Worm (Caenorhabditis elegans) whole organism, L3 larva: ENCODE measurements around the gene gcy-7.
A peak's percentile ranks its signal among the peaks of the same experiment; 100 is the strongest.

Source experiments
- elt-3 ChIP-seq, 3 experiments: fragments of 150-350 bp in 1 of 3; sonication (generic microtip) in 2 of 3; optimal IDR thresholded peaks; 2 replicates in 2 of 3; 4 replicates in 1 of 3; lab custom pipeline; 2014 to 2017; ENCODE audit warnings: missing biosample characterization in 3 of 3, missing genetic modification characterization in 3 of 3
- fkh-10 ChIP-seq: sonication (generic microtip); optimal IDR thresholded peaks from 2 replicates; lab custom pipeline; 2017; ENCODE audit warnings: missing biosample characterization, missing genetic modification reagents, missing genetic modification characterization
- nfya-1 ChIP-seq: sonication (generic microtip); optimal IDR thresholded peaks from 2 replicates; lab custom pipeline; 2017; ENCODE audit warnings: missing genetic modification characterization, mild to moderate bottlenecking, missing compliant biosample characterization, antibody characterized with exemption, moderate library complexity; ENCODE audit not compliant: insufficient read depth
- nhr-12 ChIP-seq: fragments of 150-350 bp; optimal IDR thresholded peaks from 2 replicates; lab custom pipeline; 2014; ENCODE audit warnings: missing biosample characterization, missing genetic modification characterization
- pha-4 ChIP-seq: fragments of 150-350 bp; optimal IDR thresholded peaks from 2 replicates; lab custom pipeline; 2014; ENCODE audit warnings: missing biosample characterization, missing genetic modification reagents, missing genetic modification characterization
- skn-1 ChIP-seq: fragments of 150-350 bp; optimal IDR thresholded peaks from 2 replicates; lab custom pipeline; 2014; ENCODE audit warnings: missing biosample characterization, missing genetic modification characterization
- zag-1 ChIP-seq: fragments of 150-350 bp; optimal IDR thresholded peaks from 2 replicates; lab custom pipeline; 2014; ENCODE audit warnings: missing biosample characterization, missing genetic modification characterization

ce11 chrV:8417271-8417670 lies 30.1 kb downstream of the gcy-7 start:
- no peak for TF ChIP-seq zag-1
- no peak for TF ChIP-seq nhr-12 (tag; lab: Kevin White, UChicago)
- TF ChIP-seq fkh-10 = no peak
- TF ChIP-seq skn-1 (tag; lab: Kevin White, UChicago) = no peak
- TF ChIP-seq elt-3 (tag; optimal IDR thresholded peaks at IDR 0.05; lab: Kevin White, UChicago) = no peak
- TF ChIP-seq pha-4 (tag; lab: Kevin White, UChicago) = no peak
- TF ChIP-seq nfya-1 = peak; percentile 69
